Worm (Caenorhabditis elegans) whole organism, L4 larva: ENCODE data around the gene Y39G8B.7.

Source experiments
- aly-2 ChIP-seq: sonication (generic microtip); optimal IDR thresholded peaks from 2 replicates; lab custom pipeline; 2018; ENCODE audit warnings: missing biosample characterization, missing genetic modification characterization
- fkh-10 ChIP-seq: fragments of 150-350 bp; optimal IDR thresholded peaks from 2 replicates; lab custom pipeline; 2014; ENCODE audit warnings: missing biosample characterization, missing genetic modification reagents, missing genetic modification characterization
- hmg-1.1 ChIP-seq: fragments of 200-800 bp; sonication (Bioruptor generic); IDR thresholded peaks from 2 replicates; pipeline ENCODE4 v1.3.6; 2022; ENCODE audit warnings: missing genetic modification reagents, missing genetic modification characterization, missing compliant biosample characterization
- lin-39 ChIP-seq: fragments of 150-350 bp; optimal IDR thresholded peaks from 2 replicates; lab custom pipeline; 2014; ENCODE audit warnings: missing biosample characterization, missing genetic modification reagents, missing genetic modification characterization
- lir-3 ChIP-seq: sonication (generic microtip); optimal IDR thresholded peaks from 2 replicates; lab custom pipeline; 2016; ENCODE audit warnings: mild to moderate bottlenecking, missing genetic modification characterization, missing compliant biosample characterization
- nhr-11 ChIP-seq: fragments of 150-350 bp; optimal IDR thresholded peaks from 2 replicates; lab custom pipeline; 2014; ENCODE audit warnings: missing biosample characterization, missing genetic modification characterization
- nhr-111 ChIP-seq: fragments of 200-800 bp; sonication (Bioruptor generic); optimal IDR thresholded peaks from 2 replicates; lab custom pipeline; 2018; ENCODE audit warnings: mild to moderate bottlenecking, missing genetic modification characterization, missing compliant biosample characterization
- nhr-237 ChIP-seq: sonication (generic microtip); optimal IDR thresholded peaks from 2 replicates; lab custom pipeline; 2017; ENCODE audit warnings: missing biosample characterization, missing genetic modification characterization
- nhr-28 ChIP-seq: fragments of 150-350 bp; optimal IDR thresholded peaks from 2 replicates; lab custom pipeline; 2014; ENCODE audit warnings: missing biosample characterization, missing genetic modification characterization
- nhr-76 ChIP-seq: fragments of 150-350 bp; optimal IDR thresholded peaks from 2 replicates; lab custom pipeline; 2014; ENCODE audit warnings: missing biosample characterization, missing genetic modification characterization
- nhr-77 ChIP-seq: fragments of 150-350 bp; optimal IDR thresholded peaks from 2 replicates; lab custom pipeline; 2014; ENCODE audit warnings: missing biosample characterization, missing genetic modification characterization
- unc-62 ChIP-seq, 3 experiments: fragments of 150-350 bp in 1 of 3; sonication (generic microtip); optimal IDR thresholded peaks in 2 of 3; peaks in 1 of 3; 1 replicate in 1 of 3; 2 replicates in 2 of 3; lab custom pipeline; 2014 to 2017; ENCODE audit warnings: missing biosample characterization in 3 of 3, missing genetic modification characterization in 3 of 3, missing genetic modification reagents in 3 of 3, missing genotype in 1 of 3
- ztf-7 ChIP-seq: fragments of 150-350 bp; optimal IDR thresholded peaks from 2 replicates; lab custom pipeline; 2014; ENCODE audit warnings: missing biosample characterization, missing genetic modification characterization

ce11 chrII:14004770-14005169, 9.9 kb upstream of the Y39G8B.7 start:
- TF ChIP-seq aly-2 (tag; lab: Kevin White, UChicago) (no peak), unc-62 (GFP tag; optimal IDR thresholded peaks at IDR 0.05 in 1 of 2; lab: Kevin White, UChicago) (no peak), unc-62 (tag; optimal IDR thresholded peaks at IDR 0.05; lab: Kevin White, UChicago) (no peak), nhr-111 (no peak), ztf-7 (tag; lab: Kevin White, UChicago) (no peak), nhr-237 (tag; lab: Kevin White, UChicago) (no peak), nhr-11 (no peak), nhr-28 (no peak), nhr-77 (tag; lab: Kevin White, UChicago) (no peak), lin-39 (tag; lab: Kevin White, UChicago) (no peak), hmg-1.1 (no peak), fkh-10 (GFP tag; lab: Kevin White, UChicago) (no peak), lir-3 (no peak), nhr-76 (tag; lab: Kevin White, UChicago) (no peak)
